Worm (Caenorhabditis elegans) whole organism, early embryonic: ENCODE data around the gene C45H4.14.

Experiments used
- B0310.2 ChIP-seq: sonication (generic microtip); optimal IDR thresholded peaks from 2 replicates; lab custom pipeline; 2016; ENCODE audit warnings: mild to moderate bottlenecking, missing genetic modification characterization, missing compliant biosample characterization
- F13C5.2 ChIP-seq: sonication (generic microtip); optimal IDR thresholded peaks from 2 replicates; lab custom pipeline; 2017; ENCODE audit warnings: mild to moderate bottlenecking, missing genetic modification characterization, inconsistent platforms, missing compliant biosample characterization
- aly-1 ChIP-seq: sonication (generic microtip); optimal IDR thresholded peaks from 2 replicates; lab custom pipeline; 2016; ENCODE audit warnings: missing genetic modification characterization, missing compliant biosample characterization
- ama-1 ChIP-seq: fragments of 150-350 bp; optimal IDR thresholded peaks from 2 replicates; lab custom pipeline; 2014
- ceh-13 ChIP-seq: fragments of 200-800 bp; sonication (Bioruptor generic); optimal IDR thresholded peaks from 2 replicates; lab custom pipeline; 2018; ENCODE audit warnings: mild to moderate bottlenecking, missing genetic modification characterization, missing compliant biosample characterization
- ceh-36 ChIP-seq: sonication (generic microtip); optimal IDR thresholded peaks from 2 replicates; lab custom pipeline; 2016; ENCODE audit warnings: missing genetic modification characterization, inconsistent platforms, missing compliant biosample characterization
- ets-7 ChIP-seq: sonication (generic microtip); optimal IDR thresholded peaks from 2 replicates; lab custom pipeline; 2016; ENCODE audit warnings: missing genotype, missing genetic modification characterization, missing compliant biosample characterization
- flt-1 ChIP-seq: fragments of 200-800 bp; sonication (Bioruptor generic); IDR thresholded peaks from 2 replicates; pipeline ENCODE4 v1.3.6; 2022; ENCODE audit warnings: missing genetic modification characterization, missing compliant biosample characterization
- hmbx-1 ChIP-seq: sonication (generic microtip); optimal IDR thresholded peaks from 2 replicates; lab custom pipeline; 2016; ENCODE audit warnings: mild to moderate bottlenecking, missing genetic modification characterization, missing compliant biosample characterization
- hmg-4 ChIP-seq: fragments of 200-800 bp; sonication (Bioruptor generic); optimal IDR thresholded peaks from 2 replicates; lab custom pipeline; 2018; ENCODE audit warnings: mild to moderate bottlenecking, missing genetic modification characterization, missing compliant biosample characterization
- hnd-1 ChIP-seq: sonication (generic microtip); optimal IDR thresholded peaks from 2 replicates; lab custom pipeline; 2016; ENCODE audit warnings: missing genetic modification characterization, missing compliant biosample characterization
- pes-1 ChIP-seq: fragments of 200-800 bp; sonication (Bioruptor generic); IDR thresholded peaks from 2 replicates; pipeline ENCODE4 v1.3.6; 2022; ENCODE audit warnings: missing genetic modification reagents, missing genetic modification characterization, missing compliant biosample characterization
- scrt-1 ChIP-seq: fragments of 200-800 bp; sonication (Bioruptor generic); IDR thresholded peaks from 2 replicates; pipeline ENCODE4 v1.3.6; 2022; ENCODE audit warnings: missing genetic modification characterization, missing compliant biosample characterization
- sea-1 ChIP-seq: fragments of 200-800 bp; sonication (Bioruptor generic); conservative IDR thresholded peaks from 2 replicates; pipeline ENCODE4 v1.3.6; 2022; ENCODE audit warnings: missing genetic modification characterization, missing compliant biosample characterization
- tbx-11 ChIP-seq: fragments of 200-800 bp; sonication (Bioruptor generic); IDR thresholded peaks from 2 replicates; pipeline ENCODE4 v1.3.6; 2022; ENCODE audit warnings: missing genetic modification characterization, missing compliant biosample characterization
- tbx-37 ChIP-seq: fragments of 200-800 bp; sonication (Bioruptor generic); conservative IDR thresholded peaks from 2 replicates; pipeline ENCODE4 v1.3.6; 2022; ENCODE audit warnings: missing genetic modification reagents, missing genetic modification characterization, missing compliant biosample characterization
- tra-4 ChIP-seq: sonication (generic microtip); optimal IDR thresholded peaks from 2 replicates; lab custom pipeline; 2017; ENCODE audit warnings: missing genetic modification characterization, missing compliant biosample characterization

C45H4.14 gene

DNA sequence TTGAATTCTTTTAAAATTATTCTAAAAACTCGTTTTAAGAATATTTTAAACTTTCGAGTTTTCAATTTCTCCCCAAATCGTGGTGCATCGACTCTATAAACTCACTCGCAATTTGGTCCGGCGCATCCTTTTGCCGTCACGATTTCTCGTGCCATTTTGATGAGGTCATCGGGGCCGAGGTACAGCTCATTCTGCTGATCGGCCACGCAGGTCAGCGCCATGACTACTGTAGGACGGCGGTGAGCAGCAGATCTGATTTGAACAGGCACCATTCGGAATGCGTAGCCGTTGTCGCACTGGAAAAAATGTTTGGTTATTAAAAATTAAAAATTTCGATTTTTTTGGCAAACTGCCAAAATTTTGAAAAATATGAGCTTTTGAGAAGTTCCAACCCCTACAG, 26.6 kb downstream of the C45H4.14 start:
- no peak for TF ChIP-seq hnd-1 (tag; lab: Kevin White, UChicago)
- TF ChIP-seq flt-1 = no peak

DNA sequence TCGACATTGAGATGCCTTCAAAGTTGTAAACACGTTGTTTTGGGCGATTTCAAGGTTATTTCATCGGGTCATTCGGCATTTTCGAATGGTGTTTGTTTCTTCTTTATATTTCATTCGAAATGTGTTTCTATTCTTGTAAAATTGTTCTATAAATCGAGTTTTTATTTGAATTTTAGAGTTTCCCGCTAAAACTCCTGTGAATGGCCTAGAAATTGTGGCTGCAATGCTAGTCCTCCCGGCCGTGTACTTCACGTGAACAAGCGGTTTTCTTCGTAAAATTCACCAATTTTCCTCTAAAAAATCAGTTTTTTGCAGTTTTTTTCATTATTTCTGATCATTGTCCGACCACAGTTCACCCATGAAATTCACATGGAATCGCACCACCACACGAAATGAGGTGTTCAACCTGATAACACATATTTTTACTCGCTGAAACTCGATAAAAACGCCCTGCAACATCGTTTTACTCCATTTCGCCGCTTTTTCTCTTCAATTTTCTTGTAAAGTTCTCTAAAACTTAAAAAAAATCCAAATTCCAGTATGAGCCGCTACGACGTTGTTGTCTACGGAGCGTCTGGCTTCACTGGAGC, 32.1 kb downstream of the C45H4.14 start, which contains the start of gene ldp-1:
ldp-1 (plus strand) TSS at position 540 of the 590 bp plus-strand sequence.
- TF ChIP-seq B0310.2 (tag; lab: Kevin White, UChicago) = no peak
- TF ChIP-seq pes-1 (GFP tag; lab: Robert Waterston, UW) = 0 out of 2 replicates have a peak, but pooled peaks have one; percentile 56
- TF ChIP-seq tbx-37 (GFP tag; lab: Robert Waterston, UW) = peak; percentile 73

DNA sequence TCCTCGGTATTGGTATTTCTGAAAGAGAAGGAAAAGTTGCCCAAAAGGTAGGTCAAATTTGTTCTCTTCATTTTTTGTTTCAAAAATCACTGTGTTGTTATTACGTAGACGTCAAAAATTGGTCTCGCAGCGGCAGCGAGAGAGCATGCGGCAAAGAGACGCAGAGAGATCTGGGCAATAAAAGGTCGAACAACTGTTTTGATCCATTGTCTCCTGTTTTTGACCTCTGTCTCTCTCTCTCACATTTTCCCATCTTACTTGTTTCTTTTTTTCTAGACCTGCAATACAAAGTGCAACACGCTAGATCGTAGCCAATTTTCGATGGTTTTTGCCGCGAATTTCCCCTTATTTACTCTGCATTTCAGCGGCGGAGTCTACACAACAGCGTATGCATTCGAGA, 32.7 kb downstream of the C45H4.14 start:
- no peak for TF ChIP-seq ets-7
- TF ChIP-seq hmbx-1 (tag; lab: Kevin White, UChicago) = no peak
- TF ChIP-seq scrt-1 (GFP tag; lab: Robert Waterston, UW) = no peak
- no peak for TF ChIP-seq tbx-37 (GFP tag; lab: Robert Waterston, UW)
- TF ChIP-seq ama-1 (lab: Kevin White, UChicago) = no peak
- no peak for TF ChIP-seq tbx-11 (GFP tag; lab: Robert Waterston, UW)
- TF ChIP-seq aly-1 (tag; lab: Kevin White, UChicago) = no peak
- no peak for TF ChIP-seq tra-4 (tag; lab: Kevin White, UChicago)
- TF ChIP-seq hmg-4 = no peak
- TF ChIP-seq pes-1 (GFP tag; lab: Robert Waterston, UW) = no peak
- TF ChIP-seq hnd-1 (tag; lab: Kevin White, UChicago) = no peak
- TF ChIP-seq ceh-13 (GFP tag; lab: Kevin White, UChicago) = no peak
- TF ChIP-seq ceh-36 = no peak
- TF ChIP-seq F13C5.2 = no peak
- TF ChIP-seq flt-1 = no peak
- no peak for TF ChIP-seq B0310.2 (tag; lab: Kevin White, UChicago)

DNA sequence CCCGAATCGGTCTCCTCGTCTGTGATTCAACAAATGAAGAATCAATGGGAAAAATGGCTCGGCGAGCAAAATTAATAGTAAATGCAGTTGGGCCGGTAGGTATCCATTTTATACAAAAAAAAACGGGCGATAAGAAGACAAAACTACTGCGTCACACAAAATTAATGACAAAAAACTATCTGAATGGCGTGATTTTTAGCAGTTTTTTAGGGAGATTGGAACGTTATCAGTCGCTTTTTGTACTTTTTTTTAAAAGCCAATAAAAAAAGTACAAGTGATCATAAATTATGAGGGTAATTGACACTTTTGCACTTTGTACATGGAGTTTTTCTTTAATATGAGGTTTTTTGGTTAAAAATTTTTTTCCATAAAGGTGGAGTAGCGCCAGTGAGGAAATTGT, 36.1 kb downstream of the C45H4.14 start:
- TF ChIP-seq hnd-1 (tag; lab: Kevin White, UChicago) = no peak
- no peak for TF ChIP-seq flt-1
- no peak for TF ChIP-seq ama-1 (lab: Kevin White, UChicago)
- TF ChIP-seq tbx-37 (GFP tag; lab: Robert Waterston, UW) = no peak
- no peak for TF ChIP-seq sea-1
- TF ChIP-seq pes-1 (GFP tag; lab: Robert Waterston, UW) = no peak
- TF ChIP-seq tbx-11 (GFP tag; lab: Robert Waterston, UW) = no peak
- TF ChIP-seq ets-7 = no peak
- TF ChIP-seq tra-4 (tag; lab: Kevin White, UChicago) = no peak
- no peak for TF ChIP-seq ceh-36
- TF ChIP-seq F13C5.2 = no peak
- no peak for TF ChIP-seq ceh-13 (GFP tag; lab: Kevin White, UChicago)
- TF ChIP-seq aly-1 (tag; lab: Kevin White, UChicago) = no peak

DNA sequence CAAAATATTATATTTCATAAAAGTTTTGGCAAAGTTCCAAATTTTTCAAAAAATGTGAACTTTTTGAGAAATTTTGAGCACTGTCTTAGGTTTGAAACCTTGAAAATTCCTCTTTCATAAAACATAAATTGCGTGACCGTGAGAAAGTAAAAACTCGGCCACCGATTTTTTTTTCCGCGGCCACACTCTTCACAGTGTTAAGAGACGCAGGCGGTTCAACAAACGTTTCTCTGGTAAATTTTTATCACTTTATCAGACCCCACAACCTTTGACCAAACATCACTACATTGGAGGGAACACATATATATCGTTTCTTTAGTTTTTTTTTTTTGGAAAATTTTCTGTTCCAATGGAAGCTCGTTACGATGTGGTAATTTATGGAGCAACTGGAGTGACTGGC, 36.7 kb downstream of the C45H4.14 start, which contains the start of gene F22F7.2:
F22F7.2 (plus strand) TSS at position 266 of the 400 bp plus-strand sequence.
- no peak for TF ChIP-seq ets-7

DNA sequence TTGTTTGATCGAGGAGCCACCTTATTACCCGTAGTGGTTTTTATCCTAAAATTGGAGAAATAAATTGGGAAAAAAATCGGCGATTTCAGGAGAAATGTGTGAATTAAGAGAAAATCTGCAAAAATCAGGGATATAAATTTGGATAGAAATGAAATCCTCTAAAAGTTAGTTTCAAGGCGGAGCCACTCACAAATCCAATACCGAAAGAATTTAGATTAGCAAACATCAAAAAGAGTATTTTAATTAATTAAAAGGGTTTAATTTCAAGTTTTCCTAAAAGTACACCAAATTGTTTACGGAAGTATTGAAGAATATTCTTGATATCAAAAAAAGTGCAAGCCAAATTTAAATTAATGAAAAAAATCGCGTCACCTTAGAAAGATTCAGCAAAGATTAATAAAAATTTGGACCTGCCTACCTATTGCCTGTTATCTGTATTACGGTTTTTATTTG, 37.3 kb downstream of the C45H4.14 start, which contains the start of gene F22F7.8:
F22F7.8 (minus strand) TSS at position 51 of the 453 bp plus-strand sequence.
- TF ChIP-seq tra-4 (tag; lab: Kevin White, UChicago) (no peak), aly-1 (tag; lab: Kevin White, UChicago) (no peak), sea-1 (no peak), ets-7 (no peak), hmg-4 (no peak), ceh-13 (GFP tag; lab: Kevin White, UChicago) (no peak)

DNA sequence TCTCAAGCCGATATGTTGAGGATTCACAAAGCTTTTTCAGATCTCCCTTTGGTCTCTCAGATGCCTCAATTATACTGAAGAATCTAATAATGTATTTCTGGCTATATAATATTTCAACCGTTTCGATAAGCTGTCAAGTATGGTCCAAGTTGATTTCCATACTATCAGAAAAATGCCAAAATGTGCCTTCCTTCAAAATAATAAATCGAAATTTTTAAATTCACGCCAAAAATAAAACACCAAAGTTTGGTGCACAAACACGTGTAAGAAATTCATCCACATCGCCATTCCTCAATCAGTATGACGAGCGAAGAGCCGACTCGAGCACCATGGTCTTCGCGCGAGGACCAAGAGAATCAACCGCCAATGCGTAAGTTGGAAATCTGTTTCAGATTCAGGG, 39.7 kb downstream of the C45H4.14 start, which contains the start of gene F22F7.11:
F22F7.11 (plus strand) TSS at position 301 of the 400 bp plus-strand sequence.
- TF ChIP-seq ceh-13 (GFP tag; lab: Kevin White, UChicago) (no peak), hmg-4 (no peak), aly-1 (tag; lab: Kevin White, UChicago) (no peak), hmbx-1 (tag; lab: Kevin White, UChicago) (no peak), pes-1 (GFP tag; lab: Robert Waterston, UW) (no peak), scrt-1 (GFP tag; lab: Robert Waterston, UW) (no peak), ama-1 (lab: Kevin White, UChicago) (no peak), ets-7 (no peak), sea-1 (no peak), F13C5.2 (no peak), flt-1 (no peak), tra-4 (tag; lab: Kevin White, UChicago) (no peak), ceh-36 (no peak), tbx-37 (GFP tag; lab: Robert Waterston, UW) (no peak), hnd-1 (tag; lab: Kevin White, UChicago) (no peak), tbx-11 (GFP tag; lab: Robert Waterston, UW) (no peak), B0310.2 (tag; lab: Kevin White, UChicago) (no peak)

DNA sequence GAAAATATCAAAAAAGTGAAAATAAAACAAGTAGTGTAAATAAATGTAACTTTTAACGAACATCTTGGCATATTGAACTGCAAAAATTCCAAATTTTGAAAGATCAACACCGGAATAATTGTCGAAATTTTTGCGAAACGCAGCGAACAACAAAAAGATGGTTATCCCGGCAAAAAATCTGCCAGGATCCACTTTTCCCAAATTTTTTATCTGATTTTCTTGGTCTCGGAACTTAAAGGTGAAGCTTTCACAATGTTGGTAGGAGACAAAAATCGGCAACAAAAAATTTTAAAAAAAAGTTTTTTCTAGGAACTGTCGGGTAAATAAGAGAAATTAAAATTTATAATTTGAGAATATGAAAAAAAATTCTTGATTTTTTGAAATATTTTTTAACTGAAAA, 40.7 kb downstream of the C45H4.14 start, which contains the start of gene bgnt-1.2:
bgnt-1.2 (minus strand) TSS at position 101 of the 400 bp plus-strand sequence.
- no peak for TF ChIP-seq ceh-13 (GFP tag; lab: Kevin White, UChicago)
- TF ChIP-seq tbx-11 (GFP tag; lab: Robert Waterston, UW) = no peak
- TF ChIP-seq scrt-1 (GFP tag; lab: Robert Waterston, UW) = no peak
- TF ChIP-seq pes-1 (GFP tag; lab: Robert Waterston, UW) = no peak
- no peak for TF ChIP-seq B0310.2 (tag; lab: Kevin White, UChicago)
